Fruit fly (Drosophila melanogaster) whole organism, embryonic: ENCODE measurements around the gene car.
A peak's percentile ranks its signal among the peaks of the same experiment; 100 is the strongest.

Source experiments
- ATbp ChIP-seq: fragments of 200-800 bp; sonication (Bioruptor generic); optimal IDR thresholded peaks from 2 replicates; lab custom pipeline; 2017; ENCODE audit warnings: missing biosample characterization, mild to moderate bottlenecking, missing genetic modification characterization, missing genetic modification reagents
- CG10209 ChIP-seq: fragments of 200-800 bp; sonication (Bioruptor generic); optimal IDR thresholded peaks from 3 replicates; lab custom pipeline; 2017; ENCODE audit warnings: missing biosample characterization, mild to moderate bottlenecking, missing genetic modification characterization, missing genetic modification reagents
- CG10267 ChIP-seq: fragments of 200-800 bp; sonication (Bioruptor generic); optimal IDR thresholded peaks from 2 replicates; lab custom pipeline; 2018; ENCODE audit warnings: missing biosample characterization, mild to moderate bottlenecking, missing genetic modification characterization, moderate library complexity
- CG10431 ChIP-seq: fragments of 200-800 bp; sonication (Bioruptor generic); optimal IDR thresholded peaks from 3 replicates; lab custom pipeline; 2018; ENCODE audit warnings: missing biosample characterization, mild to moderate bottlenecking, missing genetic modification characterization
- CG11398 ChIP-seq: fragments of 200-800 bp; sonication (Bioruptor generic); optimal IDR thresholded peaks from 2 replicates; lab custom pipeline; 2016; ENCODE audit warnings: missing biosample characterization, missing genetic modification characterization
- CG11456 ChIP-seq: fragments of 200-800 bp; sonication (Bioruptor generic); IDR thresholded peaks from 3 replicates; pipeline ENCODE4 v1.3.6; 2022; ENCODE audit warnings: missing biosample characterization, missing genetic modification characterization
- CG12219 ChIP-seq: fragments of 200-800 bp; sonication (Bioruptor generic); optimal IDR thresholded peaks from 3 replicates; lab custom pipeline; 2018; ENCODE audit warnings: missing biosample characterization, mild to moderate bottlenecking, missing genetic modification characterization
- CG13287 ChIP-seq: fragments of 200-800 bp; sonication (Bioruptor generic); IDR thresholded peaks from 2 replicates; pipeline ENCODE4 v1.3.6; 2022; ENCODE audit warnings: missing biosample characterization, missing genetic modification characterization; ENCODE audit not compliant: partially characterized antibody
- CG18262 ChIP-seq: fragments of 200-800 bp; optimal IDR thresholded peaks from 3 replicates; lab custom pipeline; 2019; ENCODE audit warnings: missing biosample characterization, mild to moderate bottlenecking, missing genetic modification characterization, moderate library complexity
- CG2116 ChIP-seq: fragments of 200-800 bp; sonication (Bioruptor generic); optimal IDR thresholded peaks from 3 replicates; lab custom pipeline; 2018; ENCODE audit warnings: missing biosample characterization, mild to moderate bottlenecking, missing genetic modification characterization
- CG3065 ChIP-seq: fragments of 200-800 bp; sonication (Bioruptor generic); optimal IDR thresholded peaks from 2 replicates; lab custom pipeline; 2016; ENCODE audit warnings: missing biosample characterization, missing genetic modification characterization
- CG31388 ChIP-seq: fragments of 200-800 bp; sonication (Bioruptor generic); optimal IDR thresholded peaks from 2 replicates; lab custom pipeline; 2016; ENCODE audit warnings: missing biosample characterization, missing genetic modification characterization
- CG34422 ChIP-seq: fragments of 200-800 bp; sonication (Bioruptor generic); IDR thresholded peaks from 3 replicates; pipeline ENCODE4 v1.3.6; 2022; ENCODE audit warnings: missing biosample characterization, missing genetic modification characterization
- CG4360 ChIP-seq: fragments of 200-800 bp; sonication (Bioruptor generic); IDR thresholded peaks from 2 replicates; pipeline ENCODE4 v1.3.6; 2022; ENCODE audit warnings: missing biosample characterization, missing genetic modification characterization
- CG4424 ChIP-seq: fragments of 200-800 bp; sonication (Bioruptor generic); optimal IDR thresholded peaks from 3 replicates; lab custom pipeline; 2016; ENCODE audit warnings: missing biosample characterization, missing genetic modification characterization
- CG6254 ChIP-seq: fragments of 200-800 bp; sonication (Bioruptor generic); optimal IDR thresholded peaks from 3 replicates; lab custom pipeline; 2017; ENCODE audit warnings: mild to moderate bottlenecking, missing biosample characterization, missing genetic modification reagents, missing genetic modification characterization
- CG7963 ChIP-seq: fragments of 200-800 bp; sonication (Bioruptor generic); IDR thresholded peaks from 3 replicates; pipeline ENCODE4 v1.3.6; 2022; ENCODE audit warnings: missing biosample characterization, missing genetic modification characterization; ENCODE audit not compliant: partially characterized antibody
- CG7987 ChIP-seq: fragments of 200-800 bp; sonication (Bioruptor generic); optimal IDR thresholded peaks from 2 replicates; lab custom pipeline; 2018; ENCODE audit warnings: missing biosample characterization, mild to moderate bottlenecking, missing genetic modification characterization, moderate library complexity
- CG8924 ChIP-seq: fragments of 200-800 bp; optimal IDR thresholded peaks from 3 replicates; lab custom pipeline; 2019; ENCODE audit warnings: missing biosample characterization, mild to moderate bottlenecking, missing genetic modification characterization, moderate library complexity
- CG9797 ChIP-seq: fragments of 200-800 bp; sonication (Bioruptor generic); optimal IDR thresholded peaks from 3 replicates; lab custom pipeline; 2018; ENCODE audit warnings: missing biosample characterization, mild to moderate bottlenecking, missing genetic modification characterization
- CG9876 ChIP-seq: fragments of 200-800 bp; sonication (Bioruptor generic); optimal IDR thresholded peaks from 2 replicates; lab custom pipeline; 2016; ENCODE audit warnings: missing biosample characterization, missing genetic modification characterization
- CTCF ChIP-seq: fragments of 200-800 bp; sonication (Bioruptor generic); optimal IDR thresholded peaks from 2 replicates; lab custom pipeline; 2017; ENCODE audit warnings: missing biosample characterization, mild to moderate bottlenecking, missing genetic modification characterization, moderate library complexity
- H2.0 ChIP-seq: fragments of 200-800 bp; sonication (Bioruptor generic); IDR thresholded peaks from 2 replicates; pipeline ENCODE4 v1.3.6; 2022; ENCODE audit warnings: missing biosample characterization, missing genetic modification characterization
- HLH54F ChIP-seq: fragments of 200-800 bp; sonication (Bioruptor generic); optimal IDR thresholded peaks from 3 replicates; lab custom pipeline; 2016; ENCODE audit warnings: missing biosample characterization, missing genetic modification characterization
- Hand ChIP-seq: fragments of 200-800 bp; sonication (Bioruptor generic); optimal IDR thresholded peaks from 2 replicates; lab custom pipeline; 2017; ENCODE audit warnings: mild to moderate bottlenecking, missing biosample characterization, missing genetic modification reagents, missing genetic modification characterization
- Hr3 ChIP-seq: fragments of 200-800 bp; sonication (Bioruptor generic); optimal IDR thresholded peaks from 3 replicates; lab custom pipeline; 2016; ENCODE audit warnings: missing biosample characterization, missing genetic modification characterization
- Med ChIP-seq: fragments of 200-800 bp; sonication (Bioruptor generic); peaks from one replicate; lab custom pipeline; 2016; ENCODE audit warnings: missing biosample characterization, missing genetic modification characterization, mild to moderate bottlenecking, inconsistent platforms, moderate library complexity
- Nf-YC ChIP-seq: fragments of 200-800 bp; optimal IDR thresholded peaks from 3 replicates; lab custom pipeline; 2019; ENCODE audit warnings: missing biosample characterization, mild to moderate bottlenecking, missing genetic modification characterization, moderate library complexity
- Oaz ChIP-seq: fragments of 200-800 bp; sonication (Bioruptor generic); IDR thresholded peaks from 2 replicates; pipeline ENCODE4 v1.3.6; 2022; ENCODE audit warnings: missing biosample characterization, missing genetic modification characterization
- TFAM ChIP-seq: fragments of 200-800 bp; sonication (Bioruptor generic); optimal IDR thresholded peaks from 2 replicates; lab custom pipeline; 2017; ENCODE audit warnings: missing biosample characterization, missing genetic modification characterization, inconsistent platforms
- YL-1 ChIP-seq: fragments of 200-800 bp; sonication (Bioruptor generic); optimal IDR thresholded peaks from 3 replicates; lab custom pipeline; 2017; ENCODE audit warnings: missing biosample characterization, mild to moderate bottlenecking, missing genetic modification characterization
- chm ChIP-seq: fragments of 200-800 bp; sonication (Bioruptor generic); IDR thresholded peaks from 2 replicates; pipeline ENCODE4 v1.3.6; 2022; ENCODE audit warnings: missing biosample characterization, missing genetic modification characterization
- chn ChIP-seq: fragments of 200-800 bp; sonication (Bioruptor generic); optimal IDR thresholded peaks from 2 replicates; lab custom pipeline; 2016; ENCODE audit warnings: missing biosample characterization, missing genetic modification characterization
- crol ChIP-seq: fragments of 200-800 bp; sonication (Bioruptor generic); IDR thresholded peaks from 2 replicates; pipeline ENCODE4 v1.3.6; 2022; ENCODE audit warnings: missing biosample characterization, missing genetic modification characterization
- dmrt99B ChIP-seq: fragments of 200-800 bp; sonication (Bioruptor generic); optimal IDR thresholded peaks from 2 replicates; lab custom pipeline; 2018; ENCODE audit warnings: missing biosample characterization, mild to moderate bottlenecking, missing genetic modification characterization, moderate library complexity
- ems ChIP-seq: fragments of 200-800 bp; sonication (Bioruptor generic); optimal IDR thresholded peaks from 3 replicates; lab custom pipeline; 2016; ENCODE audit warnings: missing biosample characterization, missing genetic modification characterization
- ewg ChIP-seq: fragments of 200-800 bp; sonication (Bioruptor generic); optimal IDR thresholded peaks from 3 replicates; lab custom pipeline; 2017; ENCODE audit warnings: mild to moderate bottlenecking, missing biosample characterization, missing genetic modification reagents, missing genetic modification characterization
- eyg ChIP-seq: fragments of 200-800 bp; sonication (Bioruptor generic); optimal IDR thresholded peaks from 3 replicates; lab custom pipeline; 2016; ENCODE audit warnings: missing biosample characterization, missing genetic modification characterization
- klu ChIP-seq: fragments of 200-800 bp; sonication (Bioruptor generic); IDR thresholded peaks from 2 replicates; pipeline ENCODE4 v1.3.6; 2022; ENCODE audit warnings: missing biosample characterization, missing genetic modification characterization
- oc ChIP-seq: fragments of 200-800 bp; sonication (Bioruptor generic); optimal IDR thresholded peaks from 2 replicates; lab custom pipeline; 2018; ENCODE audit warnings: missing biosample characterization, mild to moderate bottlenecking, missing genetic modification characterization, moderate library complexity
- otp ChIP-seq: fragments of 200-800 bp; sonication (Bioruptor generic); IDR thresholded peaks from 3 replicates; pipeline ENCODE4, ENCODE4 v1.3.6; 2022; ENCODE audit warnings: missing biosample characterization, missing genetic modification characterization
- pfk ChIP-seq: fragments of 200-800 bp; sonication (Bioruptor generic); optimal IDR thresholded peaks from 2 replicates; lab custom pipeline; 2018; ENCODE audit warnings: missing biosample characterization, mild to moderate bottlenecking, missing genetic modification characterization, moderate library complexity
- phol ChIP-seq: fragments of 200-800 bp; sonication (Bioruptor generic); optimal IDR thresholded peaks from 3 replicates; lab custom pipeline; 2018; ENCODE audit warnings: missing biosample characterization, mild to moderate bottlenecking, missing genetic modification characterization, moderate library complexity
- sc ChIP-seq, 3 experiments: fragments of >200 bp in 2 of 3; fragments of 200-800 bp in 1 of 3; sonication (Bioruptor generic) in 1 of 3; optimal IDR thresholded peaks; 2 replicates in 2 of 3; 3 replicates in 1 of 3; lab custom pipeline; 2017; ENCODE audit warnings: mild to moderate bottlenecking in 1 of 3, missing biosample characterization in 1 of 3, missing genetic modification characterization in 1 of 3, missing genetic modification reagents in 1 of 3
- stwl ChIP-seq: fragments of 200-800 bp; sonication (Bioruptor generic); optimal IDR thresholded peaks from 3 replicates; lab custom pipeline; 2018; ENCODE audit warnings: missing biosample characterization, mild to moderate bottlenecking, missing genetic modification characterization, moderate library complexity
- tin ChIP-seq: fragments of 200-800 bp; sonication (Bioruptor generic); optimal IDR thresholded peaks from 3 replicates; lab custom pipeline; 2016; ENCODE audit warnings: missing biosample characterization, missing genetic modification characterization
- twi ChIP-seq: fragments of 200-800 bp; optimal IDR thresholded peaks from 2 replicates; lab custom pipeline; 2019; ENCODE audit warnings: missing biosample characterization, mild to moderate bottlenecking, missing genetic modification characterization, moderate library complexity
- vfl ChIP-seq: fragments of 200-800 bp; sonication (Bioruptor generic); optimal IDR thresholded peaks from 2 replicates; lab custom pipeline; 2016; ENCODE audit warnings: missing biosample characterization, missing genetic modification characterization
- yki ChIP-seq: fragments of >200 bp; optimal IDR thresholded peaks from 3 replicates; lab custom pipeline; 2018
- zen ChIP-seq: fragments of 200-800 bp; sonication (Bioruptor generic); optimal IDR thresholded peaks from 3 replicates; lab custom pipeline; 2018; ENCODE audit warnings: missing biosample characterization, mild to moderate bottlenecking, missing genetic modification characterization, moderate library complexity

car gene

dm6 chrX:19545865-19546657 is 19.8 kb upstream of the car start (continued):
- TF ChIP-seq dmrt99B (tag; lab: Kevin White, UChicago) (no peak), CG34422 (GFP tag; lab: Robert Waterston, UW) (no peak), chm (GFP tag; lab: Robert Waterston, UW) (no peak), yki (lab: Kevin White, UChicago) (no peak), crol (peak; percentile 15; the same call in 1 of the 2 replicates), CG10209 (GFP tag; lab: Kevin White, UChicago) (no peak), CG11398 (GFP tag; lab: Kevin White, UChicago) (no peak), twi (tag; lab: Kevin White, UChicago) (peak; percentile 3), CG7987 (GFP tag; lab: Kevin White, UChicago) (no peak), otp (GFP tag; lab: Robert Waterston, UW) (no peak), CG3065 (no peak), Nf-YC (tag; lab: Kevin White, UChicago) (peak; percentile 96), TFAM (no peak), ATbp (GFP tag; lab: Kevin White, UChicago) (no peak), CG11456 (GFP tag; lab: Robert Waterston, UW) (no peak), zen (peak; percentile 22), CG9797 (GFP tag; lab: Kevin White, UChicago) (no peak), CG6254 (GFP tag; lab: Kevin White, UChicago) (no peak), CG12219 (GFP tag; lab: Kevin White, UChicago) (no peak), pfk (GFP tag; lab: Kevin White, UChicago) (peak; percentile 85), CG9876 (GFP tag; lab: Kevin White, UChicago) (no peak), CG18262 (tag; lab: Kevin White, UChicago) (no peak), oc (tag; lab: Kevin White, UChicago) (no peak), Med (GFP tag; lab: Kevin White, UChicago) (peak; percentile 31), Hr3 (GFP tag; lab: Kevin White, UChicago) (no peak), HLH54F (GFP tag; lab: Kevin White, UChicago) (no peak), CG4424 (no peak), CG7963 (GFP tag; lab: Robert Waterston, UW) (no peak), CTCF (GFP tag; lab: Kevin White, UChicago) (peak; percentile 81), CG10431 (GFP tag; lab: Kevin White, UChicago) (no peak)

- no peak for TF ChIP-seq YL-1 (GFP tag; lab: Kevin White, UChicago)
- no peak for TF ChIP-seq stwl (tag; lab: Kevin White, UChicago)
- TF ChIP-seq CG8924 (tag; lab: Kevin White, UChicago), result no peak
- TF ChIP-seq chm (GFP tag; lab: Robert Waterston, UW), result no peak
- no peak for TF ChIP-seq phol
- no peak for TF ChIP-seq ems (GFP tag; lab: Kevin White, UChicago)
- no peak for TF ChIP-seq CG10209 (GFP tag; lab: Kevin White, UChicago)
- TF ChIP-seq tin (GFP tag; lab: Kevin White, UChicago), result no peak
- no peak for TF ChIP-seq chn (GFP tag; lab: Kevin White, UChicago)
- no peak for TF ChIP-seq CG10267 (tag; lab: Kevin White, UChicago)
- TF ChIP-seq klu, result no peak
- TF ChIP-seq CG13287 (GFP tag; lab: Robert Waterston, UW), result no peak
- TF ChIP-seq sc (optimal IDR thresholded peaks at IDR 0.05; lab: Kevin White, UChicago), result no peak
- no peak for TF ChIP-seq sc (GFP tag; optimal IDR thresholded peaks at IDR 0.05; lab: Kevin White, UChicago)
- TF ChIP-seq eyg, result no peak
- no peak for TF ChIP-seq CG2116 (GFP tag; lab: Kevin White, UChicago)
- peak; percentile 86 for TF ChIP-seq CG4360 (GFP tag; lab: Robert Waterston, UW)
- TF ChIP-seq Oaz (GFP tag; lab: Robert Waterston, UW), result no peak
- TF ChIP-seq CG31388 (GFP tag; lab: Kevin White, UChicago), result no peak
- TF ChIP-seq H2.0, result no peak
- TF ChIP-seq vfl (GFP tag; lab: Kevin White, UChicago), result no peak
- no peak for TF ChIP-seq Hand (GFP tag; lab: Kevin White, UChicago)
- peak; percentile 86 for TF ChIP-seq ewg
These were observed 19.2 kb upstream of the car start for dm6 chrX:19546658-19547038.
